Worm (Caenorhabditis elegans): ENCODE data around the gene nipa-1.

DNA sequence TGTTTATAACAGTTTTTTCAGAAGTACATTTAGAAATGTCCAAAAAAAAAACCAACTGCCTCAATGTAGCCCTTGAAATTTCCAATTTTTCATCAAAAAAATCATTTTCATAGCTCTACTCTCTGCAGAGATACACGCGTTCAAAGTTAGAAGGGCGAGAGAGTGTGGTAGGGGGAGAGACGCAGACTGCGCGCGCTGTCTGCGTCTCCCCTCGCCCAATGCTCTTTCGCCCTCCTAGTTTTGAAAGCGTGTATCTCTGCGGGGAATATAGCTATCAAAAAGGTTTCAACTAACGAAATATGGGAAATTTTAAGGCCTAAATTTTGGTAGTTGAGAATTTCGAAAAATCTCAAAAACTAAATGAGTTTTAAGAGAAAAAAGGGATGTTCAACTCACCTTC lies 63.4 kb downstream of the nipa-1 start:
- TF ChIP-seq aptf-2 (GFP tag; conservative IDR thresholded peaks at IDR 0.05), result no peak
- TF ChIP-seq ama-1 (optimal IDR thresholded peaks at IDR 0.05), result no peak
- TF ChIP-seq ama-1 (GFP tag; optimal IDR thresholded peaks at IDR 0.05), result no peak
- no peak for TF ChIP-seq unc-130 (GFP tag; optimal IDR thresholded peaks at IDR 0.05)
- TF ChIP-seq attf-6 (GFP tag; IDR thresholded peaks at IDR 0.05), result no peak
- TF ChIP-seq F52B5.7 (tag; optimal IDR thresholded peaks at IDR 0.05), result no peak
